Worm (Caenorhabditis elegans) whole organism, L3 larva: ENCODE data around the gene ZK813.5.

Experiments used
- aly-2 ChIP-seq: fragments of 150-350 bp; optimal IDR thresholded peaks from 2 replicates; lab custom pipeline; 2014; ENCODE audit warnings: missing biosample characterization, missing genetic modification characterization
- ceh-16 ChIP-seq: sonication (generic microtip); optimal IDR thresholded peaks from 2 replicates; lab custom pipeline; 2017; ENCODE audit warnings: missing biosample characterization, missing genetic modification characterization
- ceh-82 ChIP-seq: fragments of 150-350 bp; optimal IDR thresholded peaks from 2 replicates; lab custom pipeline; 2014; ENCODE audit warnings: missing biosample characterization, missing genetic modification characterization
- ceh-9 ChIP-seq: sonication (generic microtip); optimal IDR thresholded peaks from 2 replicates; lab custom pipeline; 2018; ENCODE audit warnings: missing biosample characterization, missing genetic modification characterization
- egl-27 ChIP-seq: sonication (generic microtip); optimal IDR thresholded peaks from 4 replicates; lab custom pipeline; 2017; ENCODE audit warnings: missing biosample characterization, missing genetic modification reagents, missing genetic modification characterization
- egl-5 ChIP-seq: fragments of 150-350 bp; optimal IDR thresholded peaks from 2 replicates; lab custom pipeline; 2017; ENCODE audit warnings: missing biosample characterization, missing genetic modification reagents, missing genetic modification characterization, inconsistent platforms
- eor-1 ChIP-seq, 2 experiments: fragments of 150-350 bp; optimal IDR thresholded peaks; 2 replicates each; lab custom pipeline; 2014 to 2018; ENCODE audit warnings: missing biosample characterization in 2 of 2, missing genetic modification characterization in 2 of 2
- lin-15B ChIP-seq: fragments of 150-350 bp; optimal IDR thresholded peaks from 2 replicates; lab custom pipeline; 2014; ENCODE audit warnings: missing biosample characterization, missing genetic modification characterization
- nhr-11 ChIP-seq: fragments of 150-350 bp; optimal IDR thresholded peaks from 2 replicates; lab custom pipeline; 2014; ENCODE audit warnings: missing biosample characterization, missing genetic modification characterization
- nhr-12 ChIP-seq: fragments of 150-350 bp; optimal IDR thresholded peaks from 2 replicates; lab custom pipeline; 2014; ENCODE audit warnings: missing biosample characterization, missing genetic modification characterization
- nhr-28 ChIP-seq: fragments of 150-350 bp; optimal IDR thresholded peaks from 2 replicates; lab custom pipeline; 2014; ENCODE audit warnings: missing biosample characterization, missing genetic modification characterization
- nhr-77 ChIP-seq: fragments of 150-350 bp; optimal IDR thresholded peaks from 2 replicates; lab custom pipeline; 2014; ENCODE audit warnings: missing biosample characterization, missing genetic modification characterization
- pha-4 ChIP-seq: fragments of 150-350 bp; optimal IDR thresholded peaks from 2 replicates; lab custom pipeline; 2014; ENCODE audit warnings: missing biosample characterization, missing genetic modification reagents, missing genetic modification characterization
- pqm-1 ChIP-seq: fragments of 150-350 bp; optimal IDR thresholded peaks from 2 replicates; lab custom pipeline; 2017; ENCODE audit warnings: missing biosample characterization, missing genetic modification characterization, inconsistent platforms
- snpc-4 ChIP-seq: fragments of 150-350 bp; optimal IDR thresholded peaks from 2 replicates; lab custom pipeline; 2014; ENCODE audit warnings: missing biosample characterization, missing genetic modification characterization
- tbx-2 ChIP-seq: sonication (generic microtip); optimal IDR thresholded peaks from 2 replicates; lab custom pipeline; 2016; ENCODE audit warnings: mild to moderate bottlenecking, missing genetic modification characterization, missing compliant biosample characterization
- unc-62 ChIP-seq: fragments of 150-350 bp; sonication (generic microtip); optimal IDR thresholded peaks from 4 replicates; lab custom pipeline; 2014; ENCODE audit warnings: missing biosample characterization, missing genetic modification reagents, missing genetic modification characterization

ZK813.5 gene

ce11 chrX:3399917-3400316 lies 51.1 kb downstream of the ZK813.5 start, which contains the start of gene cht-1:
cht-1 (minus strand) TSS chrX:3400017.
- TF ChIP-seq pha-4 (no peak), nhr-12 (no peak), aly-2 (tag; lab: Kevin White, UChicago) (no peak), ceh-9 (tag; lab: Kevin White, UChicago) (no peak), ceh-82 (tag; lab: Kevin White, UChicago) (no peak), tbx-2 (tag; lab: Kevin White, UChicago) (no peak), eor-1 (tag; optimal IDR thresholded peaks at IDR 0.05; lab: Kevin White, UChicago) (no peak), pqm-1 (tag; lab: Kevin White, UChicago) (no peak), ceh-16 (tag; lab: Kevin White, UChicago) (no peak), unc-62 (GFP tag; lab: Kevin White, UChicago) (no peak), nhr-28 (tag; lab: Kevin White, UChicago) (no peak), egl-5 (tag; lab: Kevin White, UChicago) (no peak), nhr-11 (tag; lab: Kevin White, UChicago) (no peak), snpc-4 (tag; lab: Kevin White, UChicago) (no peak), lin-15B (no peak), egl-27 (tag; lab: Kevin White, UChicago) (no peak), nhr-77 (no peak)
